Fruit fly (Drosophila melanogaster) whole organism, embryonic: Measurements from ENCODE around the gene Tnks.

Experiments used
- B-H1 ChIP-seq: fragments of 200-800 bp; sonication (Bioruptor generic); IDR thresholded peaks from 3 replicates; pipeline ENCODE4 v1.3.6; 2022; ENCODE audit warnings: missing biosample characterization, missing genetic modification characterization
- B-H2 ChIP-seq: fragments of 200-800 bp; sonication (Bioruptor generic); optimal IDR thresholded peaks from 2 replicates; lab custom pipeline; 2018; ENCODE audit warnings: missing biosample characterization, mild to moderate bottlenecking, missing genetic modification characterization
- Bgb ChIP-seq: fragments of 200-800 bp; sonication (Bioruptor generic); IDR thresholded peaks from 2 replicates; pipeline ENCODE4 v1.3.6; 2022; ENCODE audit warnings: missing biosample characterization, missing genetic modification characterization; ENCODE audit not compliant: partially characterized antibody
- BtbVII ChIP-seq: fragments of 200-800 bp; sonication (Bioruptor generic); optimal IDR thresholded peaks from 3 replicates; lab custom pipeline; 2017; ENCODE audit warnings: missing biosample characterization, mild to moderate bottlenecking, missing genetic modification characterization
- CG10267 ChIP-seq: fragments of 200-800 bp; sonication (Bioruptor generic); optimal IDR thresholded peaks from 2 replicates; lab custom pipeline; 2018; ENCODE audit warnings: missing biosample characterization, mild to moderate bottlenecking, missing genetic modification characterization, moderate library complexity
- CG10321 ChIP-seq: fragments of 200-800 bp; sonication (Bioruptor generic); IDR thresholded peaks from 2 replicates; pipeline ENCODE4 v1.3.6; 2022; ENCODE audit warnings: missing biosample characterization, missing genetic modification characterization
- CG10462 ChIP-seq: fragments of 200-800 bp; sonication (Bioruptor generic); optimal IDR thresholded peaks from 2 replicates; lab custom pipeline; 2016; ENCODE audit warnings: missing biosample characterization, missing genetic modification characterization
- CG10543 ChIP-seq: fragments of 200-800 bp; sonication (Bioruptor generic); optimal IDR thresholded peaks from 3 replicates; lab custom pipeline; 2017; ENCODE audit warnings: missing biosample characterization, mild to moderate bottlenecking, missing genetic modification characterization, moderate library complexity
- CG10654 ChIP-seq: fragments of 200-800 bp; sonication (Bioruptor generic); optimal IDR thresholded peaks from 2 replicates; lab custom pipeline; 2016; ENCODE audit warnings: missing biosample characterization, missing genetic modification characterization
- CG12071 ChIP-seq: fragments of 200-800 bp; sonication (Bioruptor generic); optimal IDR thresholded peaks from 3 replicates; lab custom pipeline; 2018; ENCODE audit warnings: missing biosample characterization, mild to moderate bottlenecking, missing genetic modification characterization
- CG12104 ChIP-seq: fragments of 200-800 bp; sonication (Bioruptor generic); optimal IDR thresholded peaks from 3 replicates; lab custom pipeline; 2016; ENCODE audit warnings: missing biosample characterization, missing genetic modification characterization
- CG13296 ChIP-seq: fragments of 200-800 bp; sonication (Bioruptor generic); optimal IDR thresholded peaks from 3 replicates; lab custom pipeline; 2018; ENCODE audit warnings: missing biosample characterization, mild to moderate bottlenecking, missing genetic modification characterization
- CG13424 ChIP-seq: fragments of 200-800 bp; sonication (Bioruptor generic); optimal IDR thresholded peaks from 2 replicates; lab custom pipeline; 2019; ENCODE audit warnings: missing biosample characterization, mild to moderate bottlenecking, missing genetic modification characterization, moderate library complexity
- CG17186 ChIP-seq: fragments of 200-800 bp; sonication (Bioruptor generic); optimal IDR thresholded peaks from 3 replicates; lab custom pipeline; 2017; ENCODE audit warnings: missing biosample characterization, missing genetic modification reagents, missing genetic modification characterization
- CG17568 ChIP-seq: fragments of 200-800 bp; sonication (Bioruptor generic); optimal IDR thresholded peaks from 2 replicates; lab custom pipeline; 2018; ENCODE audit warnings: missing biosample characterization, mild to moderate bottlenecking, missing genetic modification characterization, moderate library complexity
- CG17802 ChIP-seq: fragments of 200-800 bp; sonication (Bioruptor generic); optimal IDR thresholded peaks from 2 replicates; lab custom pipeline; 2018; ENCODE audit warnings: missing biosample characterization, mild to moderate bottlenecking, missing genetic modification characterization, moderate library complexity
- CG18764 ChIP-seq: fragments of 200-800 bp; sonication (Bioruptor generic); optimal IDR thresholded peaks from 3 replicates; lab custom pipeline; 2016; ENCODE audit warnings: missing biosample characterization, missing genetic modification characterization
- CG2199 ChIP-seq: fragments of 200-800 bp; sonication (Bioruptor generic); IDR thresholded peaks from 3 replicates; pipeline ENCODE4 v1.3.6; 2022; ENCODE audit warnings: missing biosample characterization, missing genetic modification characterization
- CG3847 ChIP-seq: fragments of 200-800 bp; sonication (Bioruptor generic); IDR thresholded peaks from 2 replicates; pipeline ENCODE4 v1.3.6; 2022; ENCODE audit warnings: missing biosample characterization, missing genetic modification characterization
- CG7928 ChIP-seq: fragments of 200-800 bp; sonication (Bioruptor generic); optimal IDR thresholded peaks from 2 replicates; lab custom pipeline; 2017; ENCODE audit warnings: missing biosample characterization, mild to moderate bottlenecking, missing genetic modification characterization
- CG8924 ChIP-seq: fragments of 200-800 bp; optimal IDR thresholded peaks from 3 replicates; lab custom pipeline; 2019; ENCODE audit warnings: missing biosample characterization, mild to moderate bottlenecking, missing genetic modification characterization, moderate library complexity
- CG9876 ChIP-seq: fragments of 200-800 bp; sonication (Bioruptor generic); optimal IDR thresholded peaks from 2 replicates; lab custom pipeline; 2016; ENCODE audit warnings: missing biosample characterization, missing genetic modification characterization
- CoRest ChIP-seq: fragments of 200-800 bp; sonication (Bioruptor generic); optimal IDR thresholded peaks from 3 replicates; lab custom pipeline; 2018; ENCODE audit warnings: missing biosample characterization, mild to moderate bottlenecking, missing genetic modification characterization, moderate library complexity
- Dip2 ChIP-seq: fragments of 200-800 bp; sonication (Bioruptor generic); IDR thresholded peaks from 2 replicates; pipeline ENCODE4 v1.3.6; 2022; ENCODE audit warnings: missing biosample characterization, missing genetic modification characterization
- Dll ChIP-seq: fragments of 200-800 bp; sonication (Bioruptor generic); IDR thresholded peaks from 4 replicates; pipeline ENCODE4 v1.3.6; 2022; ENCODE audit warnings: missing biosample characterization, missing genetic modification characterization; ENCODE audit not compliant: partially characterized antibody
- Drgx ChIP-seq: fragments of 200-800 bp; sonication (Bioruptor generic); IDR thresholded peaks from 2 replicates; pipeline ENCODE4 v1.3.6; 2022; ENCODE audit warnings: missing biosample characterization, missing genetic modification characterization
- Elba2 ChIP-seq: fragments of 200-800 bp; sonication (Bioruptor generic); optimal IDR thresholded peaks from 3 replicates; lab custom pipeline; 2016; ENCODE audit warnings: missing biosample characterization, missing genetic modification characterization
- Hey ChIP-seq: fragments of 200-800 bp; sonication (Bioruptor generic); optimal IDR thresholded peaks from 3 replicates; lab custom pipeline; 2018; ENCODE audit warnings: missing biosample characterization, mild to moderate bottlenecking, missing genetic modification characterization
- Hr78 ChIP-seq, 2 experiments: fragments of 200-800 bp in 1 of 2; fragments of >200 bp in 1 of 2; sonication (Bioruptor generic) in 1 of 2; optimal IDR thresholded peaks; 2 replicates each; lab custom pipeline; 2017 to 2019; ENCODE audit warnings: missing biosample characterization in 2 of 2, missing genetic modification characterization in 2 of 2, mild to moderate bottlenecking in 1 of 2, moderate library complexity in 1 of 2
- Lhr ChIP-seq: fragments of 200-800 bp; sonication (Bioruptor generic); optimal IDR thresholded peaks from 3 replicates; lab custom pipeline; 2017; ENCODE audit warnings: mild to moderate bottlenecking, missing biosample characterization, missing genetic modification reagents, missing genetic modification characterization
- Max ChIP-seq: fragments of 200-800 bp; sonication (Bioruptor generic); optimal IDR thresholded peaks from 2 replicates; lab custom pipeline; 2016; ENCODE audit warnings: missing biosample characterization, mild to moderate bottlenecking, missing genetic modification characterization
- NC2β ChIP-seq: fragments of 200-800 bp; sonication (Bioruptor generic); optimal IDR thresholded peaks from 2 replicates; lab custom pipeline; 2016; ENCODE audit warnings: missing biosample characterization, missing genetic modification characterization
- Usf ChIP-seq: fragments of 200-800 bp; sonication (Bioruptor generic); optimal IDR thresholded peaks from 2 replicates; lab custom pipeline; 2017; ENCODE audit warnings: missing genotype, missing biosample characterization, missing genetic modification characterization
- ash1 ChIP-seq: fragments of 200-800 bp; sonication (Bioruptor generic); optimal IDR thresholded peaks from 2 replicates; lab custom pipeline; 2018; ENCODE audit warnings: missing biosample characterization, mild to moderate bottlenecking, missing genetic modification characterization
- bab2 ChIP-seq: fragments of 200-800 bp; sonication (Bioruptor generic); optimal IDR thresholded peaks from 2 replicates; lab custom pipeline; 2016; ENCODE audit warnings: missing biosample characterization, missing genetic modification characterization
- chinmo ChIP-seq: fragments of 200-800 bp; sonication (Bioruptor generic); IDR thresholded peaks from 4 replicates; pipeline ENCODE4 v1.3.6; 2022; ENCODE audit warnings: missing biosample characterization, missing genetic modification characterization; ENCODE audit not compliant: partially characterized antibody
- dati ChIP-seq: fragments of 200-800 bp; sonication (Bioruptor generic); IDR thresholded peaks from 2 replicates; pipeline ENCODE4 v1.3.6; 2022; ENCODE audit warnings: missing biosample characterization, missing genetic modification characterization
- en ChIP-seq: fragments of 200-800 bp; sonication (Bioruptor generic); optimal IDR thresholded peaks from 2 replicates; lab custom pipeline; 2016; ENCODE audit warnings: missing biosample characterization, missing genetic modification characterization
- eyg ChIP-seq: fragments of 200-800 bp; sonication (Bioruptor generic); optimal IDR thresholded peaks from 3 replicates; lab custom pipeline; 2016; ENCODE audit warnings: missing biosample characterization, missing genetic modification characterization
- grau ChIP-seq: fragments of 200-800 bp; optimal IDR thresholded peaks from 3 replicates; lab custom pipeline; 2019; ENCODE audit warnings: missing biosample characterization, mild to moderate bottlenecking, missing genetic modification characterization, moderate library complexity
- h ChIP-seq: fragments of >200 bp; optimal IDR thresholded peaks from 2 replicates; lab custom pipeline; 2017
- hbn ChIP-seq: fragments of 200-800 bp; sonication (Bioruptor generic); IDR thresholded peaks from 2 replicates; pipeline ENCODE4 v1.3.6; 2022; ENCODE audit warnings: missing biosample characterization, missing genetic modification characterization; ENCODE audit not compliant: partially characterized antibody
- ken ChIP-seq: fragments of 200-800 bp; sonication (Bioruptor generic); IDR thresholded peaks from 3 replicates; pipeline ENCODE4 v1.3.6; 2022; ENCODE audit warnings: missing biosample characterization, missing genetic modification characterization
- odd ChIP-seq: fragments of 200-800 bp; sonication (Bioruptor generic); optimal IDR thresholded peaks from 2 replicates; lab custom pipeline; 2017; ENCODE audit warnings: missing biosample characterization, mild to moderate bottlenecking, missing genetic modification characterization
- ranshi ChIP-seq: fragments of 200-800 bp; sonication (Bioruptor generic); IDR thresholded peaks from 2 replicates; pipeline ENCODE4 v1.3.6; 2022; ENCODE audit warnings: missing biosample characterization, missing genetic modification characterization
- sd ChIP-seq: fragments of 200-800 bp; sonication (Bioruptor generic); optimal IDR thresholded peaks from 3 replicates; lab custom pipeline; 2018; ENCODE audit warnings: missing biosample characterization, mild to moderate bottlenecking, missing genetic modification characterization, moderate library complexity
- stc ChIP-seq: fragments of 200-800 bp; sonication (Bioruptor generic); IDR thresholded peaks from 2 replicates; pipeline ENCODE4 v1.3.6; 2022; ENCODE audit warnings: missing biosample characterization, missing genetic modification characterization
- vnd ChIP-seq: fragments of 200-800 bp; sonication (Bioruptor generic); IDR thresholded peaks from 3 replicates; pipeline ENCODE4 v1.3.6; 2022; ENCODE audit warnings: missing biosample characterization, missing genetic modification characterization; ENCODE audit not compliant: partially characterized antibody
- wek ChIP-seq: fragments of 200-800 bp; sonication (Bioruptor generic); optimal IDR thresholded peaks from 3 replicates; lab custom pipeline; 2018; ENCODE audit warnings: missing biosample characterization, mild to moderate bottlenecking, missing genetic modification characterization, moderate library complexity
- zf30C ChIP-seq: fragments of 200-800 bp; sonication (Bioruptor generic); optimal IDR thresholded peaks from 3 replicates; lab custom pipeline; 2018; ENCODE audit warnings: missing biosample characterization, mild to moderate bottlenecking, missing genetic modification characterization
- zfh2 ChIP-seq: fragments of 200-800 bp; sonication (Bioruptor generic); optimal IDR thresholded peaks from 2 replicates; lab custom pipeline; 2016; ENCODE audit warnings: missing biosample characterization, missing genetic modification characterization

The Tnks gene

DNA sequence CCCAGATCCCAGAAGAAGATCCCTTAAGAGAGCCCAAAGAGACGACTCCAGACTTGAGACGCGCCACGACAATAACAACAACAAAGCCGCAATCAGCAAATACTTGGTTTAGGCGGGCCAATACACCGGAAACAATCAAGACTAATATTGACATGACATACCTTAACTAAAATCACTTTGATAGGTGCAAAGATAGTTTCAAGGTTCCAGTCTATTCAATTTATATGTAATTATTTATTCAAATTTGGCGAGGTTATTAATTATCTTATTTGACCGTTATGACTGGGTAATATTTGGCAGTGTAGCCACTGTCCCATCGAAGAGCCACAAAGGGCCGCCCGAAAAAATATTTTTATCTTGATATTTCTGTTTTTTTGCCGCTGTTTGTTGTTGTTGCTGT is 20.6 kb downstream of the Tnks start (continued):
- TF ChIP-seq CG10654 (GFP tag; lab: Kevin White, UChicago) (peak; percentile 38), CG10321 (GFP tag; lab: Robert Waterston, UW) (no peak), Bgb (GFP tag; lab: Robert Waterston, UW) (no peak), CG12104 (GFP tag; lab: Kevin White, UChicago) (peak; percentile 4), CG10267 (tag; lab: Kevin White, UChicago) (peak; percentile 55), ash1 (no peak), odd (no peak), Hr78 (GFP tag; optimal IDR thresholded peaks at IDR 0.05; lab: Kevin White, UChicago) (no peak), Hey (tag; lab: Kevin White, UChicago) (no peak), grau (tag; lab: Kevin White, UChicago) (peak; percentile 57), vnd (GFP tag; lab: Robert Waterston, UW) (no peak), dati (no peak), eyg (GFP tag; lab: Kevin White, UChicago) (no peak), CG17802 (tag; lab: Kevin White, UChicago) (no peak), ranshi (no peak), B-H2 (GFP tag; lab: Kevin White, UChicago) (no peak), CG7928 (no peak), CG10543 (no peak), wek (GFP tag; lab: Kevin White, UChicago) (no peak), CG13296 (GFP tag; lab: Kevin White, UChicago) (peak; percentile 15), CG2199 (GFP tag; lab: Robert Waterston, UW) (no peak), Dll (GFP tag; lab: Robert Waterston, UW) (no peak), stc (GFP tag; lab: Robert Waterston, UW) (peak; percentile 55), CG13424 (tag; lab: Kevin White, UChicago) (peak; percentile 46), bab2 (GFP tag; lab: Kevin White, UChicago) (peak; percentile 26), h (lab: Kevin White, UChicago) (no peak), Drgx (GFP tag; lab: Robert Waterston, UW) (peak; percentile 28; the same call in 1 of the 2 replicates), sd (tag; lab: Kevin White, UChicago) (no peak), B-H1 (GFP tag; lab: Robert Waterston, UW) (no peak; the same call in 2 of the 3 replicates), CG12071 (peak; percentile 24), chinmo (GFP tag; lab: Robert Waterston, UW) (no peak), Dip2 (no peak), CG8924 (peak; percentile 72), zfh2 (GFP tag; lab: Kevin White, UChicago) (no peak), CG17186 (GFP tag; lab: Kevin White, UChicago) (no peak), BtbVII (GFP tag; lab: Kevin White, UChicago) (peak; percentile 8), CG18764 (GFP tag; lab: Kevin White, UChicago) (peak; percentile 6), CG3847 (GFP tag; lab: Robert Waterston, UW) (no peak), Usf (GFP tag; lab: Kevin White, UChicago) (peak; percentile 13), CG9876 (GFP tag; lab: Kevin White, UChicago) (no peak), zf30C (peak; percentile 81), NC2β (GFP tag; lab: Kevin White, UChicago) (peak; percentile 37), en (GFP tag; lab: Kevin White, UChicago) (no peak), Max (peak; percentile 55), ken (peak; percentile 70; the same call in 2 of the 3 replicates), Lhr (GFP tag; lab: Kevin White, UChicago) (no peak), hbn (no peak), Elba2 (GFP tag; lab: Kevin White, UChicago) (no peak), CG10462 (GFP tag; lab: Kevin White, UChicago) (peak; percentile 0), CoRest (tag; lab: Kevin White, UChicago) (peak; percentile 52), CG17568 (GFP tag; lab: Kevin White, UChicago) (no peak)
